Worm (Caenorhabditis elegans): ENCODE results near the gene T24F1.4.

- TF ChIP-seq nhr-11 (tag; optimal IDR thresholded peaks at IDR 0.05) (no peak), ama-1 (optimal IDR thresholded peaks at IDR 0.05) (no peak), lin-15B (tag; optimal IDR thresholded peaks at IDR 0.05) (no peak), pag-3 (tag; optimal IDR thresholded peaks at IDR 0.05; ENCODE audit: borderline replicate concordance, insufficient read depth) (no peak), unc-62 (GFP tag; optimal IDR thresholded peaks at IDR 0.05) (no peak), lin-13 (GFP tag; optimal IDR thresholded peaks at IDR 0.05) (no peak)
These were observed 32.9 kb downstream of the T24F1.4 start for ce11 chrII:11281177-11281576.
